ENCODE assay signal across 1 fruit fly cellular context in the genomic region with DNA sequence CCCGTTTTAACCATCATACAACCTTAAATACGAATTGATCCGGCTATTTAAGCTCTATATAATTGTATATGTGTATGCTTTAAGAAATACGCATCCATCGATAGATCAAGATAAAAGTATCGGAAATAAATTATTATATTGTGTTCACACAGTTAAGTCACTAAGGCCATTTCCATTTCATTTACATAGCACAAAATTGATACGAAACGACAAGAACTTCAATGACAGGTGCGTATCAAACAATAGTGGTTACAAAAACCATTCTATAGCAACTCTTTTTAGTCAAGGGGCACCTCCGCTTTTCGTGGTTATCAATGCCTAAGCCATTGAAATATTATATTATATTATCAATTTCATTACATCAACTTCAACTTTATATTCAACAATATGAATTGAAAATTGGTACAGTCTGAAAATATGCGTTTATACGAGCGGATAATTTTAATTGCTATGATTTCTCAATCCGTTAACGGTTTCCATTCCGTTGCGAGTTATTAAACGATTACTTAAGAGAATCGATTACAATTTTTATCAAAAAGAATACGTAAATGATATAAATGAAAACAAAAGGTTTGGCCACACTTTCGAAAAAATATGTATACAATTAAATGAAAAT.
A peak's percentile ranks its signal among the peaks of the same experiment; 100 is the strongest.
TF ChIP-seq lines count a peak whose summit lies in the region.

CG46466 (minus strand) TSS at position 70 of the 616 bp plus-strand sequence.
Slip1 (plus strand) TSS at position 567 of the 616 bp plus-strand sequence.

TF ChIP-seq in whole organism, embryonic, 481 proteins besides CTCF, POLR2A, EP300 and RAD21 (continued from another document and continues in another):
- no peak for TF ChIP-seq ab (GFP tag; optimal IDR thresholded peaks at IDR 0.05; lab: Kevin White, UChicago)
- peak in 1 of 2 experiments; percentile 62 for TF ChIP-seq Eip74EF (GFP tag; optimal IDR thresholded peaks at IDR 0.05; lab: Kevin White, UChicago)
- no peak for TF ChIP-seq CG10959 (GFP tag; IDR thresholded peaks at IDR 0.05; lab: Robert Waterston, UW)
- TF ChIP-seq mld (GFP tag; IDR thresholded peaks at IDR 0.05; lab: Robert Waterston, UW; ENCODE audit: partially characterized antibody), result no peak
- TF ChIP-seq CG9609 (GFP tag; optimal IDR thresholded peaks at IDR 0.05; lab: Kevin White, UChicago), result no peak
- no peak for TF ChIP-seq h (optimal IDR thresholded peaks at IDR 0.05; lab: Kevin White, UChicago)
- TF ChIP-seq GATAe (GFP tag; conservative IDR thresholded peaks at IDR 0.05; lab: Robert Waterston, UW), result no peak
- no peak for TF ChIP-seq CG2129 (GFP tag; IDR thresholded peaks at IDR 0.05; lab: Robert Waterston, UW; ENCODE audit: partially characterized antibody)
- TF ChIP-seq CG3407 (GFP tag; optimal IDR thresholded peaks at IDR 0.05; lab: Kevin White, UChicago), result no peak
- TF ChIP-seq unpg (GFP tag; optimal IDR thresholded peaks at IDR 0.05; lab: Kevin White, UChicago), result peak; percentile 3
- no peak for TF ChIP-seq hth (optimal IDR thresholded peaks at IDR 0.05; lab: Kevin White, UChicago)
- TF ChIP-seq Meics (GFP tag; optimal IDR thresholded peaks at IDR 0.05; lab: Kevin White, UChicago), result peak; percentile 22
- no peak for TF ChIP-seq CG3838 (GFP tag; optimal IDR thresholded peaks at IDR 0.05; lab: Kevin White, UChicago)
- no peak for TF ChIP-seq btn (GFP tag; optimal IDR thresholded peaks at IDR 0.05; lab: Kevin White, UChicago)
- TF ChIP-seq twi (tag; optimal IDR thresholded peaks at IDR 0.05; lab: Kevin White, UChicago), result peak; percentile 36
- no peak for TF ChIP-seq slp2 (GFP tag; optimal IDR thresholded peaks at IDR 0.05; lab: Kevin White, UChicago)
- no peak for TF ChIP-seq CG1602 (GFP tag; optimal IDR thresholded peaks at IDR 0.05; lab: Kevin White, UChicago)
- TF ChIP-seq CG9876 (GFP tag; optimal IDR thresholded peaks at IDR 0.05; lab: Kevin White, UChicago), result no peak
- TF ChIP-seq dpn (GFP tag; optimal IDR thresholded peaks at IDR 0.05; lab: Kevin White, UChicago), result peak in 1 of 2 experiments; percentile 18
- no peak for TF ChIP-seq Mrtf (GFP tag; IDR thresholded peaks at IDR 0.05; lab: Robert Waterston, UW)
- no peak for TF ChIP-seq C15 (GFP tag; IDR thresholded peaks at IDR 0.05; lab: Robert Waterston, UW)
- no peak for TF ChIP-seq fd3F (GFP tag; optimal IDR thresholded peaks at IDR 0.05; lab: Kevin White, UChicago)
- TF ChIP-seq jumu (GFP tag; optimal IDR thresholded peaks at IDR 0.05; lab: Kevin White, UChicago), result no peak
- no peak for TF ChIP-seq CG2889 (GFP tag; IDR thresholded peaks at IDR 0.05; lab: Robert Waterston, UW)
- no peak for TF ChIP-seq CG6791 (GFP tag; IDR thresholded peaks at IDR 0.05; lab: Robert Waterston, UW; ENCODE audit: partially characterized antibody)
- no peak for TF ChIP-seq CG2875 (GFP tag; optimal IDR thresholded peaks at IDR 0.05; lab: Kevin White, UChicago)
- TF ChIP-seq CG16779 (GFP tag; IDR thresholded peaks at IDR 0.05; lab: Robert Waterston, UW), result no peak
- TF ChIP-seq H2.0 (GFP tag; IDR thresholded peaks at IDR 0.05; lab: Robert Waterston, UW), result no peak
- TF ChIP-seq unc-4 (GFP tag; IDR thresholded peaks at IDR 0.05; lab: Robert Waterston, UW; ENCODE audit: partially characterized antibody), result peak; percentile 21; the same call in 1 of the 2 replicates
- no peak for TF ChIP-seq Atf3 (GFP tag; optimal IDR thresholded peaks at IDR 0.05; lab: Kevin White, UChicago)
- peak; percentile 13 for TF ChIP-seq CG12155 (GFP tag; optimal IDR thresholded peaks at IDR 0.05; lab: Kevin White, UChicago)
- no peak for TF ChIP-seq Xrp1 (GFP tag; IDR thresholded peaks at IDR 0.05; lab: Robert Waterston, UW)
- TF ChIP-seq Sry-δ (GFP tag; optimal IDR thresholded peaks at IDR 0.05; lab: Kevin White, UChicago), result peak; percentile 47
- TF ChIP-seq CG3995 (GFP tag; optimal IDR thresholded peaks at IDR 0.05; lab: Kevin White, UChicago), result peak; percentile 37
- 0 out of 3 replicates have a peak, but pooled peaks have one; percentile 45 for TF ChIP-seq vnd (GFP tag; IDR thresholded peaks at IDR 0.05; lab: Robert Waterston, UW; ENCODE audit: partially characterized antibody)
- TF ChIP-seq Nf-YC (tag; optimal IDR thresholded peaks at IDR 0.05; lab: Kevin White, UChicago), result no peak
- TF ChIP-seq CG17829 (tag; optimal IDR thresholded peaks at IDR 0.05; lab: Kevin White, UChicago), result no peak
- no peak for TF ChIP-seq otp (GFP tag; IDR thresholded peaks at IDR 0.05; lab: Robert Waterston, UW)
- no peak for TF ChIP-seq zf30C (GFP tag; optimal IDR thresholded peaks at IDR 0.05; lab: Kevin White, UChicago)
- TF ChIP-seq CG1529 (GFP tag; optimal IDR thresholded peaks at IDR 0.05; lab: Kevin White, UChicago), result no peak
- peak; percentile 96 for TF ChIP-seq CG17802 (tag; optimal IDR thresholded peaks at IDR 0.05; lab: Kevin White, UChicago)
- no peak for TF ChIP-seq Sox102F (GFP tag; optimal IDR thresholded peaks at IDR 0.05; lab: Kevin White, UChicago)
- TF ChIP-seq E2f2 (GFP tag; IDR thresholded peaks at IDR 0.05; lab: Robert Waterston, UW), result no peak
- peak; percentile 38 for TF ChIP-seq zen (tag; optimal IDR thresholded peaks at IDR 0.05; lab: Kevin White, UChicago)
- TF ChIP-seq pum (GFP tag; optimal IDR thresholded peaks at IDR 0.05; lab: Kevin White, UChicago), result no peak
- TF ChIP-seq CG2120 (GFP tag; optimal IDR thresholded peaks at IDR 0.05; lab: Kevin White, UChicago), result peak; percentile 17
- no peak for TF ChIP-seq CrebB (tag; optimal IDR thresholded peaks at IDR 0.05; lab: Kevin White, UChicago)
- TF ChIP-seq Oli (tag; optimal IDR thresholded peaks at IDR 0.05; lab: Kevin White, UChicago), result no peak
- no peak for TF ChIP-seq vvl (GFP tag; IDR thresholded peaks at IDR 0.05; lab: Robert Waterston, UW)
- TF ChIP-seq CG12104 (GFP tag; optimal IDR thresholded peaks at IDR 0.05; lab: Kevin White, UChicago), result no peak
- no peak for TF ChIP-seq Gsc (GFP tag; IDR thresholded peaks at IDR 0.05; lab: Robert Waterston, UW)
- TF ChIP-seq sima (GFP tag; optimal IDR thresholded peaks at IDR 0.05; lab: Kevin White, UChicago), result no peak
- TF ChIP-seq crc (GFP tag; optimal IDR thresholded peaks at IDR 0.05; lab: Kevin White, UChicago), result no peak
- no peak for TF ChIP-seq eyg (GFP tag; optimal IDR thresholded peaks at IDR 0.05; lab: Kevin White, UChicago)
- no peak for TF ChIP-seq toy (GFP tag; IDR thresholded peaks at IDR 0.05; lab: Robert Waterston, UW)
- TF ChIP-seq CG7556 (GFP tag; optimal IDR thresholded peaks at IDR 0.05; lab: Kevin White, UChicago), result no peak
- no peak for TF ChIP-seq peb (GFP tag; IDR thresholded peaks at IDR 0.05; lab: Robert Waterston, UW)
- TF ChIP-seq CG33557 (GFP tag; optimal IDR thresholded peaks at IDR 0.05; lab: Kevin White, UChicago), result peak; percentile 29
- TF ChIP-seq Dref (GFP tag; IDR thresholded peaks at IDR 0.05; lab: Robert Waterston, UW), result peak; percentile 61
- no peak for TF ChIP-seq ase (GFP tag; IDR thresholded peaks at IDR 0.05; lab: Robert Waterston, UW)
- TF ChIP-seq lov (optimal IDR thresholded peaks at IDR 0.05; lab: Kevin White, UChicago), result no peak
- TF ChIP-seq lov (GFP tag; IDR thresholded peaks at IDR 0.05; lab: Robert Waterston, UW), result no peak
- TF ChIP-seq ssp (GFP tag; IDR thresholded peaks at IDR 0.05; lab: Robert Waterston, UW), result peak; percentile 97
- no peak for TF ChIP-seq CG15479 (GFP tag; optimal IDR thresholded peaks at IDR 0.05; lab: Kevin White, UChicago)
- TF ChIP-seq tap (tag; optimal IDR thresholded peaks at IDR 0.05; lab: Kevin White, UChicago), result no peak
- no peak for TF ChIP-seq CG7372 (GFP tag; IDR thresholded peaks at IDR 0.05; lab: Robert Waterston, UW)
- no peak for TF ChIP-seq sqz (GFP tag; optimal IDR thresholded peaks at IDR 0.05; lab: Kevin White, UChicago)
- no peak for TF ChIP-seq NC2α (GFP tag; optimal IDR thresholded peaks at IDR 0.05; lab: Kevin White, UChicago)
- peak; percentile 25 for TF ChIP-seq HmgZ (tag; optimal IDR thresholded peaks at IDR 0.05; lab: Kevin White, UChicago)
- no peak for TF ChIP-seq repo (GFP tag; optimal IDR thresholded peaks at IDR 0.05; lab: Kevin White, UChicago)
- no peak for TF ChIP-seq ap (GFP tag; IDR thresholded peaks at IDR 0.05; lab: Robert Waterston, UW)
- TF ChIP-seq wdn (GFP tag; IDR thresholded peaks at IDR 0.05; lab: Robert Waterston, UW), result no peak
- TF ChIP-seq ftz-f1 (GFP tag; optimal IDR thresholded peaks at IDR 0.05; lab: Kevin White, UChicago), result no peak
- no peak for TF ChIP-seq nom (GFP tag; optimal IDR thresholded peaks at IDR 0.05; lab: Kevin White, UChicago)
- TF ChIP-seq vfl (GFP tag; optimal IDR thresholded peaks at IDR 0.05; lab: Kevin White, UChicago), result no peak
- TF ChIP-seq tin (GFP tag; optimal IDR thresholded peaks at IDR 0.05; lab: Kevin White, UChicago), result no peak
- TF ChIP-seq pita (GFP tag; optimal IDR thresholded peaks at IDR 0.05; lab: Kevin White, UChicago), result no peak
- TF ChIP-seq ham (GFP tag; IDR thresholded peaks at IDR 0.05; lab: Robert Waterston, UW), result no peak
- peak; percentile 7 for TF ChIP-seq Chrac-16 (GFP tag; optimal IDR thresholded peaks at IDR 0.05; lab: Kevin White, UChicago)
- peak; percentile 18 for TF ChIP-seq Sry-β (GFP tag; optimal IDR thresholded peaks at IDR 0.05; lab: Kevin White, UChicago)
- peak; percentile 13 for TF ChIP-seq zfh2 (GFP tag; optimal IDR thresholded peaks at IDR 0.05; lab: Kevin White, UChicago)
- TF ChIP-seq Dp (GFP tag; optimal IDR thresholded peaks at IDR 0.05; lab: Kevin White, UChicago), result no peak
- no peak for TF ChIP-seq Awh (GFP tag; IDR thresholded peaks at IDR 0.05; lab: Robert Waterston, UW)
- no peak for TF ChIP-seq CG8765 (GFP tag; IDR thresholded peaks at IDR 0.05; lab: Robert Waterston, UW)
- no peak for TF ChIP-seq YL-1 (GFP tag; optimal IDR thresholded peaks at IDR 0.05; lab: Kevin White, UChicago)
- no peak for TF ChIP-seq hkb (optimal IDR thresholded peaks at IDR 0.05; lab: Kevin White, UChicago)
- TF ChIP-seq hkb (GFP tag; IDR thresholded peaks at IDR 0.05; lab: Robert Waterston, UW), result no peak
- peak; percentile 25 for TF ChIP-seq CG10267 (tag; optimal IDR thresholded peaks at IDR 0.05; lab: Kevin White, UChicago)
- no peak for TF ChIP-seq CG31365 (tag; optimal IDR thresholded peaks at IDR 0.05; lab: Kevin White, UChicago)
- TF ChIP-seq CG5245 (GFP tag; optimal IDR thresholded peaks at IDR 0.05; lab: Kevin White, UChicago), result no peak
- no peak for TF ChIP-seq Bteb2 (GFP tag; optimal IDR thresholded peaks at IDR 0.05; lab: Kevin White, UChicago)
- no peak for TF ChIP-seq NC2β (GFP tag; optimal IDR thresholded peaks at IDR 0.05; lab: Kevin White, UChicago)
- TF ChIP-seq CG3065 (GFP tag; optimal IDR thresholded peaks at IDR 0.05; lab: Kevin White, UChicago), result no peak
- no peak for TF ChIP-seq fu2 (GFP tag; optimal IDR thresholded peaks at IDR 0.05; lab: Kevin White, UChicago)
- no peak for TF ChIP-seq gro (GFP tag; optimal IDR thresholded peaks at IDR 0.05; lab: Kevin White, UChicago)
- TF ChIP-seq CG34376 (GFP tag; optimal IDR thresholded peaks at IDR 0.05; lab: Kevin White, UChicago), result no peak
- 0 out of 3 replicates have a peak, but pooled peaks have one; percentile 38 for TF ChIP-seq CG16813 (GFP tag; IDR thresholded peaks at IDR 0.05; lab: Robert Waterston, UW; ENCODE audit: partially characterized antibody)
- TF ChIP-seq CG8359 (GFP tag; optimal IDR thresholded peaks at IDR 0.05; lab: Kevin White, UChicago; ENCODE audit: borderline replicate concordance), result no peak
- peak; percentile 33 for TF ChIP-seq CG13424 (tag; optimal IDR thresholded peaks at IDR 0.05; lab: Kevin White, UChicago)
- TF ChIP-seq Lpt (GFP tag; optimal IDR thresholded peaks at IDR 0.05; lab: Kevin White, UChicago), result no peak
- TF ChIP-seq Abd-B (GFP tag; optimal IDR thresholded peaks at IDR 0.05; lab: Kevin White, UChicago), result no peak
- TF ChIP-seq MTF-1 (GFP tag; optimal IDR thresholded peaks at IDR 0.05; lab: Kevin White, UChicago; ENCODE audit: borderline replicate concordance), result no peak
- TF ChIP-seq CG18764 (GFP tag; optimal IDR thresholded peaks at IDR 0.05; lab: Kevin White, UChicago), result peak; percentile 12
- no peak for TF ChIP-seq Bgb (GFP tag; IDR thresholded peaks at IDR 0.05; lab: Robert Waterston, UW; ENCODE audit: partially characterized antibody)
- TF ChIP-seq az2 (GFP tag; optimal IDR thresholded peaks at IDR 0.05; lab: Kevin White, UChicago), result peak; percentile 6
- TF ChIP-seq CG11085 (GFP tag; IDR thresholded peaks at IDR 0.05; lab: Robert Waterston, UW), result no peak
- TF ChIP-seq Dad (GFP tag; optimal IDR thresholded peaks at IDR 0.05; lab: Kevin White, UChicago), result no peak
- peak; percentile 27 for TF ChIP-seq CG4424 (GFP tag; optimal IDR thresholded peaks at IDR 0.05; lab: Kevin White, UChicago)
- TF ChIP-seq chif (GFP tag; optimal IDR thresholded peaks at IDR 0.05; lab: Kevin White, UChicago), result no peak
- TF ChIP-seq E2f1 (GFP tag; IDR thresholded peaks at IDR 0.05; lab: Robert Waterston, UW), result no peak
- TF ChIP-seq CG16815 (GFP tag; optimal IDR thresholded peaks at IDR 0.05; lab: Kevin White, UChicago), result no peak
- TF ChIP-seq CG4820 (GFP tag; optimal IDR thresholded peaks at IDR 0.05; lab: Kevin White, UChicago), result peak; percentile 37
- no peak for TF ChIP-seq org-1 (GFP tag; optimal IDR thresholded peaks at IDR 0.05; lab: Kevin White, UChicago)
- no peak for TF ChIP-seq fd64A (GFP tag; optimal IDR thresholded peaks at IDR 0.05; lab: Kevin White, UChicago)
- no peak for TF ChIP-seq sim (GFP tag; IDR thresholded peaks at IDR 0.05; lab: Robert Waterston, UW)
- TF ChIP-seq CG14710 (tag; optimal IDR thresholded peaks at IDR 0.05; lab: Kevin White, UChicago), result peak; percentile 62
- no peak for TF ChIP-seq p53 (GFP tag; optimal IDR thresholded peaks at IDR 0.05; lab: Kevin White, UChicago)
- TF ChIP-seq CG4707 (GFP tag; optimal IDR thresholded peaks at IDR 0.05; lab: Kevin White, UChicago), result no peak
- no peak for TF ChIP-seq CG14965 (GFP tag; optimal IDR thresholded peaks at IDR 0.05; lab: Kevin White, UChicago; ENCODE audit: borderline replicate concordance)
- peak; percentile 93 for TF ChIP-seq CG11723 (GFP tag; optimal IDR thresholded peaks at IDR 0.05; lab: Kevin White, UChicago)
- TF ChIP-seq ro (GFP tag; IDR thresholded peaks at IDR 0.05; lab: Robert Waterston, UW), result no peak
- TF ChIP-seq fd102C (GFP tag; optimal IDR thresholded peaks at IDR 0.05; lab: Kevin White, UChicago), result no peak
- no peak for TF ChIP-seq emc (GFP tag; optimal IDR thresholded peaks at IDR 0.05; lab: Kevin White, UChicago)
- no peak for TF ChIP-seq chm (GFP tag; IDR thresholded peaks at IDR 0.05; lab: Robert Waterston, UW)
- TF ChIP-seq CG10147 (GFP tag; optimal IDR thresholded peaks at IDR 0.05; lab: Kevin White, UChicago), result no peak
- peak; percentile 3 for TF ChIP-seq pfk (GFP tag; optimal IDR thresholded peaks at IDR 0.05; lab: Kevin White, UChicago)
- no peak for TF ChIP-seq CG17328 (GFP tag; IDR thresholded peaks at IDR 0.05; lab: Robert Waterston, UW)
- peak; percentile 6 for TF ChIP-seq CG12942 (GFP tag; optimal IDR thresholded peaks at IDR 0.05; lab: Kevin White, UChicago)
